Fruit fly (Drosophila melanogaster) whole organism, larva: ENCODE data around the gene CG7135.

ENCODE experiments used
- noc ChIP-seq: fragments of 200-800 bp; sonication (Bioruptor generic); optimal IDR thresholded peaks from 3 replicates; lab custom pipeline; 2019; ENCODE audit warnings: missing biosample characterization, mild to moderate bottlenecking, missing genetic modification characterization, moderate library complexity

Gene CG7135

dm6 chrX:18139950-18140349 is 36.5 kb downstream of the CG7135 start:
- no peak for TF ChIP-seq noc (tag; lab: Kevin White, UChicago)

DNA sequence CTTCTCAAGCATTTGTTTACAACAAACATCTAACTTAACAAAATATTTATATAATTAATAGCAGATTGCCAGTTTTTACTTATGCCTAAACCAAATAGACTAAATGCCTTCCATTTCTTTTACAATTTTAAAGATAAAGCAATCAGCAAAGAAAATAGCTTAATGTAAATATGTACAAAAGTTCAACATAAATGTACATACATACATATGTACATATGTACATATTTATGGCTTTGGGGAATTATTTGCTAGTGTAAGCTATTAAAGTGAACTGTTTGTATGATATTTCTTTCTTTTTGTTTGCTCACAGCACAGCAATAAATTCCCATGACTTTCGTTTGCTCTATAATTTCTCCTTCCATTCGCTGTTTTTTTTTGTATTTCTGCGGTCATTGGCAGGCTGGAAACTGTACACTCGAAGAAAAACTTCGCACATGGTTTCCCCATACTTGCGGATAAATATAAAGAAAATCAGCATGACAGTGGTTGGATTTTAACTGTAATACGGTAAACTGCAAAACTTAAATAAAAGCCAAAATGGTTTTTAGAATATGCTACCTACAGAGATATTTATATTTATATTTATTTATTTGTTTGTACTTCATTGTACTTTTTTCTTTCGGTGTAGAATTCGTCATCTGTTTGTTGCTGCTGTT is 37.6 kb downstream of the CG7135 start:
- no peak for TF ChIP-seq noc (tag; lab: Kevin White, UChicago)

DNA sequence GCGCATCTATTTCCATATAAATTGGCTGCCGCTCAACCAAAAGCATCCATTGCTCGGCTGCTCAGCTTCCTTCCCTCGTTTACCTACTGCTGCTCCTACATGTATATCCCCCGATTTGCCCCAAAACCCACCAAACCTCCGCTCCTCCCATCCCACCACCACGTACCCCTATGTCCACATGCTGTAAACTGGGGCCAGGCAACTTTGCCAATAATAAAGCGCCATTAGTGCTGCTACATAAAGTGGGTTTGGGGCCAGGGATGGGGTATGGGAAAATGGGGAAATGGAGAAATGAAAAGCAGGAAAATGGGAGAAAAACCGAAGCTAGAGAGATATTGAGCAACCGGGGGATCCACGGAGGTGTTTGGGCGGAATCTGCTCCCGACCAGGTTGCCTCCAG is 45.8 kb downstream of the CG7135 start:
- no peak for TF ChIP-seq noc (tag; lab: Kevin White, UChicago)

- TF ChIP-seq noc (tag; lab: Kevin White, UChicago), result no peak
These were observed 47.9 kb downstream of the CG7135 start for dm6 chrX:18151323-18151722.

DNA sequence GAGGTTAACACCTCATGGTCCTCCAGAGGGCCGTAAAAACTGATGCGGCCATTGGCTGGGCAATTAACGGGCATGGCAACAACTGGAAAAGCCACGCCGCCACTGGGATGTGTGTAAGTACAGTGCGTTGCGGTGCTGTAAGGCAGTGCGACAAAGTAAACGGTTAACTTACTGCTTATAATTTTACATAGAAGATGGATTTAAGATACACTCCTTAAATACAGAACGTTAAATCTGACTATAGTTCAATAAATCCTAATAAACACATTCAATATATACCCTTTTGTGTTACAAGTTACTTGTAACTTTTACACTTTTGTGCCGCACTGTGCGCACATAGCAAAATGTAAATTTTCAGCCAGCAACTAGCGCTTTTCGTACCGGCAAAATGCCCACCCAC is 49.5 kb downstream of the CG7135 start:
- TF ChIP-seq noc (tag; lab: Kevin White, UChicago), result no peak
